Worm (Caenorhabditis elegans) whole organism, L3 larva: ENCODE data around the gene yju-2.

Experiments used
- elt-3 ChIP-seq, 3 experiments: fragments of 150-350 bp in 1 of 3; sonication (generic microtip) in 2 of 3; optimal IDR thresholded peaks; 2 replicates in 2 of 3; 4 replicates in 1 of 3; lab custom pipeline; 2014 to 2017; ENCODE audit warnings: missing biosample characterization in 3 of 3, missing genetic modification characterization in 3 of 3
- nhr-11 ChIP-seq: fragments of 150-350 bp; optimal IDR thresholded peaks from 2 replicates; lab custom pipeline; 2014; ENCODE audit warnings: missing biosample characterization, missing genetic modification characterization
- nhr-237 ChIP-seq: fragments of 150-350 bp; optimal IDR thresholded peaks from 2 replicates; lab custom pipeline; 2014; ENCODE audit warnings: missing biosample characterization, missing genetic modification characterization
- zag-1 ChIP-seq: fragments of 150-350 bp; optimal IDR thresholded peaks from 2 replicates; lab custom pipeline; 2014; ENCODE audit warnings: missing biosample characterization, missing genetic modification characterization

DNA sequence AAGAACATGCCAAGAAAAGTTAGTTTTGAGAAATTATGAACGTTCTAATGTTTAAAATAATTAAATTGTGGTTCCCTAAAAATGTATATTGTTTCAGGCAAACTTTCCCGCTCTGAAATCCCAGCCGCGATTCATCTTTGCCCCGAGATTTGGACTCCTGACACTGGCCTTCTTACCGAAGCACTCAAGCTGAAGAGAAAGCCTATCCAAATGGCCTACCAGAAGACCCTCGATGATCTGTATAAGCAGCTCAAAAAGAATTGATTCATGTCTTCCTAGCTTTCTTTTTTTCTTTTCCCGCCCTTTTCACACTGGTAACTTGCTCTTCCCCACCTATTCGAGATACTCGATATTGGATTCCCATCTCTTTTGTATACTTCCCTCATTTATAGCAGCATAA is 14.0 kb upstream of the yju-2 start:
- no peak for TF ChIP-seq nhr-237
- TF ChIP-seq elt-3 (tag; optimal IDR thresholded peaks at IDR 0.05; lab: Kevin White, UChicago) = no peak
- no peak for TF ChIP-seq zag-1 (tag; lab: Kevin White, UChicago)
- no peak for TF ChIP-seq nhr-11
